Fruit fly (Drosophila melanogaster) whole organism: ENCODE results near the gene CG14883.

Experiments
- CG8478 ChIP-seq: fragments of >200 bp; optimal IDR thresholded peaks from 2 replicates; lab custom pipeline; 2018; ENCODE audit warnings: inconsistent platforms
- Dll ChIP-seq: fragments of >200 bp; optimal IDR thresholded peaks from 2 replicates; lab custom pipeline; 2017
- EcR ChIP-seq, 2 experiments: fragments of >200 bp; optimal IDR thresholded peaks; 2 replicates each; lab custom pipeline; 2017; ENCODE audit warnings: missing biosample characterization in 2 of 2, missing genetic modification characterization in 2 of 2, missing genetic modification reagents in 2 of 2
- pan ChIP-seq: fragments of >200 bp; optimal IDR thresholded peaks from 2 replicates; lab custom pipeline; 2017
- psq ChIP-seq: fragments of >200 bp; optimal IDR thresholded peaks from 2 replicates; lab custom pipeline; 2017
- usp ChIP-seq: fragments of >200 bp; optimal IDR thresholded peaks from 2 replicates; lab custom pipeline; 2017; ENCODE audit warnings: missing biosample characterization, missing genetic modification characterization, mixed read lengths

Gene CG14883

dm6 chr3R:16436374-16437037 is 19.3 kb upstream of the CG14883 start, which contains the start of gene mRpS33:
Gene mRpS33 (minus strand): TSS chr3R:16436597.
- TF ChIP-seq CG8478 (lab: Kevin White, UChicago) (no peak), psq (lab: Kevin White, UChicago) (no peak), Dll (lab: Kevin White, UChicago) (no peak), EcR (GFP tag; optimal IDR thresholded peaks at IDR 0.05; lab: Kevin White, UChicago) (no peak), pan (lab: Kevin White, UChicago) (no peak), usp (no peak)

DNA sequence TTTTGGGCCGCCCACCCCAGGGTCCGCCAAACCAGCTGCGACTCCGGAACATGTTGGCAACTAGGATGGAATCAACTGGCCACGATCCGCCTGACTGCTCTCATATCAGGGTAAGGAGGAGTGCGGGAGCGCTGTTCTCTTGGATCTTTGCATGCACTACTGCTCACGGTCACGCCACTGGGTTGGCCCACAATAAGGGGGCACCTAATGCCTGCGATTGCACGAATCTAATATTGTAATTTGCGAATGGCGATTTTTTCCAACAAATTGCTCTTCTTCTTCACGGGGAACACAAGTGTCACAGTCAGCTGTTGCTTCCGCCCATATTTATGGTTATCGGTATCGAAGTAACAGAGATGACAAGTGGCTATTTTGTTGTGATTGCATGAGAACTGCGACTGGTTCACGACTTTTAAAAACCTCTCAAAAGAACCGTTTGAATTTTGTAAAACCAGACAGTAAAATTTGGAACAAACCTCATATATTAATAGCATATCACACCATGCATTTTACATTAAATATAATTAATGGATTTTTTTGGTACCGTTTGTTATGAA is 14.4 kb upstream of the CG14883 start, which contains the start of gene ema:
Gene ema (minus strand): TSS at position 295 of the 557 bp plus-strand sequence.
- TF ChIP-seq usp (no peak), Dll (lab: Kevin White, UChicago) (no peak), CG8478 (lab: Kevin White, UChicago) (no peak), psq (lab: Kevin White, UChicago) (no peak), pan (lab: Kevin White, UChicago) (no peak), EcR (GFP tag; optimal IDR thresholded peaks at IDR 0.05; lab: Kevin White, UChicago) (no peak)

DNA sequence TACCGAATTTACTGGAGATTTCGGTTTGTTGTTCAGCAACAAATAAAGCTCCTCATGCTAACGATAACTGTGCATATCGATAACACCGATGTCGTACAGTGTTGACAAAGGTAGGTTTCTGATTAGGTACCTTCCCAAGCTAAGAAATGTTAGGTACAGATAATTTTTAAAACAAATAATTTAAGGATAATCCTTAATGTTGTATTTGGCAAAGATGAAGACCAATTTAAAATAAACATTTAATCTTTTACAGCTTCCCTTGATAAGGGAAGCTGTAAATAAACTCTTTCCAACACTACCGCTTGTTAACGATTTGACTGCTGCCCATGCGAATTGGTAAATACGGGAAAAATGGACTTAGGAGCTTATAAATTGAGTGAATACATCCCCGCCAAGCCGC is 12.9 kb upstream of the CG14883 start, which contains the start of the genes Ttc1 and CG14882:
Gene Ttc1 (minus strand): TSS at position 71 of the 400 bp plus-strand sequence.
Gene CG14882 (plus strand): TSS at position 271 of the 400 bp plus-strand sequence.
- TF ChIP-seq EcR (GFP tag; optimal IDR thresholded peaks at IDR 0.05; lab: Kevin White, UChicago) (no peak), pan (lab: Kevin White, UChicago) (no peak), CG8478 (lab: Kevin White, UChicago) (no peak), Dll (lab: Kevin White, UChicago) (no peak), psq (lab: Kevin White, UChicago) (no peak), usp (no peak)

DNA sequence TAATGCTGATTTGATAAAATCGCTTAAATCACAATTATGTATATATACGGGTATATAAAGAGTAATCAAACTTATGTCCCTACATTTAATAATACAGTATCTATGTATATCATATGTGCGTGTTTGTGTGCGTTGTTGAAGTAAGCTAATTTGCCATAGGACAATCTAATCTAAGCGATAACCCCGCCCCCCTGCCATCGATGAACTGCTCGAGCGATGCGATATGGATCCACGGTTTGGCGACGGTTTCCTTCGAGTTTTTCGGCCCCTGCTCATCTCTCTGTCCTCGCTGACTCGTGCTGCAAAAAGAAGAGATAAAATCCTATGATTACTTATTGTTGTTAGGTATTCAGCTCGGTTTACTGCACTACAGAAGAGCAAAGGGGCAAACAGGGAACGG is 9.0 kb upstream of the CG14883 start:
- no peak for TF ChIP-seq usp
- no peak for TF ChIP-seq Dll (lab: Kevin White, UChicago)
- no peak for TF ChIP-seq CG8478 (lab: Kevin White, UChicago)

DNA sequence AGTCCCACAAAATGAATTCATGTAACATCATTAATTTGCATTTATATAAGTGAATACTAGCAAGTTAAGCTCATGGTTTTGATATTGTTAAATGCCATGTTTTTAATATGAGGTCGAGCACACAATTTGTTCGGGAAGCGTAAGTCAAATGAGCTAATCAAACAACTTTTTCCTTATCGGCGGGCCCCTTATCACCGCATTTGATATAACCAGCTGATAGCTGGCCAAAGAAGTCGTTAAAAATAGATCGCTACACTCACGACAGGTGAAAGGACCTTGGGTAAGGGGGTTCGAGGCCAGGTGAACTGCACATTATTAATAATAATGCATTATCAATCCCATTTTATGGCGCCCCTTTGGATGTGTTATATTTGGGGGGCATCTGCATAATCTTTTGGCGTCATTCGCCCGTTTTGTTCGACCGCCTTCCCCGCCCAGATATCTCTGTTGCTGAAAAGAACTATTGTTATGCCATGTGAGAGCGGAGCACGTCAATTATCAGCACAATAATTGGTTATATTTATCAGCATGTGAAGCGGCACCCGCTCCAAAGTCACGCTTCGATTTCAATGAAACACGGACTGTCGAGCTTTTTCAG is 8.3 kb upstream of the CG14883 start:
- no peak for TF ChIP-seq CG8478 (lab: Kevin White, UChicago)
- no peak for TF ChIP-seq psq (lab: Kevin White, UChicago)
- no peak for TF ChIP-seq pan (lab: Kevin White, UChicago)
- TF ChIP-seq Dll (lab: Kevin White, UChicago): no peak

DNA sequence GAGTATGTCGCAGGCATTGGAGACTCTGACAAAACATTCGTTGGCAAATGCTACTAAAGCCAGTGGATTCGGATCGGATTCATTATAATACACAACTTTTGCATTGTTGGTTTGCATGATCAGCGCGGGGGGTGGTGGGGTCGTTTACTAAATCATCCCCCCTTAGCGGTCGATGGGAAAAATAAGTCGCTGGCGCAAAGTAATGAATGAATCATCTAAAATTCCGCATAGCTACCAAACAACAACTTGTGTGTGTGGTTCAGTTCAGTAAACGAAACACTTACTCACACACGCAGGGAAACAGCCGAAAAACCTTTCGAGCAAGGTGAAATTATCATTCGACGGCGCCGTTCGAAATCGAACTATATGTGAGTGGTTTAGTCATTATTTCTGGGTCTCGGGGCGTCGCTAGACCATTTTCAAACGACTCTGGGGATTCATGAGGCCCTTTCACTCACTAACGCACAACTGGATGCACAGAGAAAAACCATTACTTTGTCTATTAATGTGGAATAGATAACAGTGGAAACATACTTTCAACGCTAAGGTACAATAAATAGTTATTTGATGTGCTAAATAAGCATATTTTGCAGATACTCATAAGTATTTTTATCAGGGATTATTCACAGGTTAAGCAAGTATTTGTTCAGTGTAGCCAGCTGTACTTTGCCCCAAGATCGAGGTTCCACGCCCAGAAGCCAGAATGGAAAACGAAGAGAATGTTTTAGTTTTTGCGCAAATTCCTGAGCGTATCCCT is 7.3 kb upstream of the CG14883 start:
- TF ChIP-seq CG8478 (lab: Kevin White, UChicago): no peak
- TF ChIP-seq psq (lab: Kevin White, UChicago): no peak
- no peak for TF ChIP-seq EcR (GFP tag; optimal IDR thresholded peaks at IDR 0.05; lab: Kevin White, UChicago)
- TF ChIP-seq pan (lab: Kevin White, UChicago): no peak
- no peak for TF ChIP-seq Dll (lab: Kevin White, UChicago)
- TF ChIP-seq usp: no peak

dm6 chr3R:16449187-16449973 is 6.5 kb upstream of the CG14883 start:
- TF ChIP-seq psq (lab: Kevin White, UChicago): no peak
- TF ChIP-seq EcR (GFP tag; optimal IDR thresholded peaks at IDR 0.05; lab: Kevin White, UChicago): peak in 1 of 2 experiments; percentile 34

dm6 chr3R:16452954-16453587 is 2.8 kb upstream of the CG14883 start:
- no peak for TF ChIP-seq psq (lab: Kevin White, UChicago)
- TF ChIP-seq Dll (lab: Kevin White, UChicago): no peak
- TF ChIP-seq CG8478 (lab: Kevin White, UChicago): peak; percentile 53
- TF ChIP-seq pan (lab: Kevin White, UChicago): no peak
- no peak for TF ChIP-seq EcR (GFP tag; optimal IDR thresholded peaks at IDR 0.05; lab: Kevin White, UChicago)

DNA sequence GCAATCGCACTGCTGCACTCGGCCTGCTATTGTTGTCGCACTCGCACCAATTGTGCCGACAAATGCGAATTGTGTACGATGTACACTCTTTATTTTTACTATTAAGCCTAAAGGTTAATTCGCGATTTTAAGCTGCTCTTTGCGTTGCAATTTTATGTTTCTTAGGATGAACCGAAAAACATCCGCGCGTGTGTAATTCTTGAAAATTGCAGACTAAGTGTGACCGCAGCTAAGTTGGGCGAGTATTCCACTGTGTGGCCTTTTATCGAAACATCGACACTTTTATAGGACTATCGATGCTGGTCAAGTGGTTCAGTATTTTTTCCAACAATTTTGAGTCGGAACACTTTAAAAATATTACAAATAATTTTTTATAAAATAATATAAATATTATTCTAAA is 2.3 kb upstream of the CG14883 start, which contains the start of gene Pak3:
Gene Pak3 (minus strand): TSS at position 225 of the 400 bp plus-strand sequence.
- TF ChIP-seq EcR (GFP tag; optimal IDR thresholded peaks at IDR 0.05; lab: Kevin White, UChicago) (no peak), Dll (lab: Kevin White, UChicago) (no peak), psq (lab: Kevin White, UChicago) (no peak), pan (lab: Kevin White, UChicago) (no peak), CG8478 (lab: Kevin White, UChicago) (no peak), usp (no peak)

DNA sequence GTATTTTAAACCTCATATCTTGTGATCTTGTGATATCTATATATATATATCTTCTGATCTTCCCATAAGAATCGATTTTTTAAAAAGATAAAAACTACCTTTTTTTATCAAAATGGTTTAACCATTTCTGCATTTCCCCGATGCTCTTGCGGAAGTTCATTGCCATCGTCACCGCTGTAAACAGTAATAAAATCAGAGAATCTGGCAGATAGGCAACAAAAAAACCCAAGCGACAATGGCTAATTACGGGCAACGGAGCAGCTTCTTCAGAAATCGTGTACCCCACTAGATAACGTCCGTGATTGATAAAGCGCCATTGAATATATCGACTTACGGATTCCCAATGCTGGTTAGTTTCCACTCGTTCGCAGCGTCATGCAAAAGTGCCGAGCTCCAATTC is 1.7 kb upstream of the CG14883 start, which contains the start of gene CG10405:
Gene CG10405 (plus strand): TSS at position 301 of the 400 bp plus-strand sequence.
- TF ChIP-seq psq (lab: Kevin White, UChicago) (no peak), Dll (lab: Kevin White, UChicago) (no peak), usp (no peak), EcR (GFP tag; optimal IDR thresholded peaks at IDR 0.05; lab: Kevin White, UChicago) (no peak), pan (lab: Kevin White, UChicago) (no peak), CG8478 (lab: Kevin White, UChicago) (no peak)
